Fruit fly (Drosophila melanogaster) ovary, adult (tissue): ENCODE data around the gene CG17601.

ENCODE experiments used
- CG17801 ChIP-seq: fragments of 200-800 bp; optimal IDR thresholded peaks from 2 replicates; lab custom pipeline; 2019; ENCODE audit warnings: missing biosample characterization, mild to moderate bottlenecking, missing genetic modification characterization, moderate library complexity; ENCODE audit not compliant: partially characterized antibody

CG17601 gene

dm6 chrX:22546797-22547196 is at the start of gene CG17601:
TSS of gene CG17601 (plus strand) at chrX:22547097.
- TF ChIP-seq CG17801: no peak

- TF ChIP-seq CG17801: no peak
These were observed 47.3 kb upstream of the CG17601 start for dm6 chrX:22499557-22499956.

dm6 chrX:22502225-22502624 is 44.7 kb upstream of the CG17601 start:
- no peak for TF ChIP-seq CG17801

- TF ChIP-seq CG17801: no peak
These were observed 37.8 kb upstream of the CG17601 start for dm6 chrX:22509085-22509484.

- no peak for TF ChIP-seq CG17801
These were observed 36.1 kb upstream of the CG17601 start for dm6 chrX:22510776-22511175.

- TF ChIP-seq CG17801: no peak
These were observed 34.8 kb upstream of the CG17601 start for dm6 chrX:22512071-22512470.

- TF ChIP-seq CG17801: no peak
These were observed 31.9 kb upstream of the CG17601 start, which contains the start of gene CG17600 for dm6 chrX:22514948-22515347. TSS of gene CG17600 (plus strand) at chrX:22515197.

dm6 chrX:22527210-22527609 is 19.7 kb upstream of the CG17601 start:
- TF ChIP-seq CG17801: no peak

- peak; percentile 47 for TF ChIP-seq CG17801
These were observed 17.1 kb upstream of the CG17601 start, which contains the start of gene S6kII for dm6 chrX:22529664-22530321. TSS of gene S6kII (plus strand) at chrX:22529964.

dm6 chrX:22540065-22540504 is 6.8 kb upstream of the CG17601 start, which contains the start of gene CG17598:
TSS of gene CG17598 (minus strand) at chrX:22540383.
- peak; percentile 2 for TF ChIP-seq CG17801

- TF ChIP-seq CG17801: no peak
These were observed 2.7 kb upstream of the CG17601 start, which contains the start of gene Cluap1 for dm6 chrX:22544222-22544621. TSS of gene Cluap1 (minus strand) at chrX:22544322.

- no peak for TF ChIP-seq CG17801
These were observed 2.2 kb upstream of the CG17601 start for dm6 chrX:22544660-22545059.

dm6 chrX:22574362-22574761 is 27.5 kb downstream of the CG17601 start:
- no peak for TF ChIP-seq CG17801

- no peak for TF ChIP-seq CG17801
These were observed 28.2 kb downstream of the CG17601 start for dm6 chrX:22575082-22575481.

dm6 chrX:22582909-22583308 is 36.0 kb downstream of the CG17601 start:
- no peak for TF ChIP-seq CG17801
